Worm (Caenorhabditis elegans) whole organism, mixed stage, embryonic: ENCODE data around the gene pcm-1.

Experiments used
- M03D4.4 ChIP-seq: sonication (generic microtip); optimal IDR thresholded peaks from 2 replicates; lab custom pipeline; 2017; ENCODE audit warnings: mild to moderate bottlenecking, missing genetic modification characterization, missing compliant biosample characterization
- bed-3 ChIP-seq: fragments of 200-800 bp; sonication (Bioruptor generic); optimal IDR thresholded peaks from 3 replicates; lab custom pipeline; 2018; ENCODE audit warnings: mild to moderate bottlenecking, missing genetic modification characterization, moderate library complexity, missing compliant biosample characterization
- blmp-1 ChIP-seq: fragments of 150-350 bp; optimal IDR thresholded peaks from 2 replicates; lab custom pipeline; 2014; ENCODE audit warnings: missing biosample characterization, missing genetic modification characterization
- ceh-39 ChIP-seq: fragments of 150-350 bp; optimal IDR thresholded peaks from 2 replicates; lab custom pipeline; 2014; ENCODE audit warnings: missing biosample characterization, missing genetic modification characterization
- ceh-43 ChIP-seq: fragments of 200-800 bp; sonication (Bioruptor generic); optimal IDR thresholded peaks from 2 replicates; lab custom pipeline; 2018; ENCODE audit warnings: mild to moderate bottlenecking, missing genetic modification characterization, moderate library complexity, missing compliant biosample characterization
- ceh-83 ChIP-seq: fragments of 200-800 bp; sonication (Bioruptor generic); optimal IDR thresholded peaks from 2 replicates; lab custom pipeline; 2018; ENCODE audit warnings: mild to moderate bottlenecking, missing genetic modification characterization, missing compliant biosample characterization
- ces-1 ChIP-seq: fragments of 150-350 bp; optimal IDR thresholded peaks from 2 replicates; lab custom pipeline; 2014; ENCODE audit warnings: missing biosample characterization, missing genetic modification reagents, missing genetic modification characterization
- cnd-1 ChIP-seq: fragments of 200-800 bp; sonication (Bioruptor generic); optimal IDR thresholded peaks from 2 replicates; lab custom pipeline; 2018; ENCODE audit warnings: mild to moderate bottlenecking, missing genetic modification characterization, missing compliant biosample characterization
- drap-1 ChIP-seq: fragments of 200-800 bp; sonication (Bioruptor generic); optimal IDR thresholded peaks from 3 replicates; lab custom pipeline; 2018; ENCODE audit warnings: mild to moderate bottlenecking, missing genetic modification characterization, missing compliant biosample characterization
- elt-1 ChIP-seq: sonication (generic microtip); optimal IDR thresholded peaks from 2 replicates; lab custom pipeline; 2017; ENCODE audit warnings: missing genetic modification characterization, mild to moderate bottlenecking, missing compliant biosample characterization, antibody characterized with exemption, moderate library complexity, borderline replicate concordance; ENCODE audit not compliant: insufficient read depth
- elt-3 ChIP-seq: fragments of 150-350 bp; optimal IDR thresholded peaks from 2 replicates; lab custom pipeline; 2014; ENCODE audit warnings: missing biosample characterization, missing genetic modification characterization
- flh-1 ChIP-seq: fragments of 200-800 bp; sonication (Bioruptor generic); optimal IDR thresholded peaks from 2 replicates; lab custom pipeline; 2018; ENCODE audit warnings: mild to moderate bottlenecking, missing genetic modification characterization, moderate library complexity, missing compliant biosample characterization
- ham-2 ChIP-seq: fragments of 200-800 bp; sonication (Bioruptor generic); optimal IDR thresholded peaks from 2 replicates; lab custom pipeline; 2018; ENCODE audit warnings: mild to moderate bottlenecking, missing genetic modification characterization, missing compliant biosample characterization
- hlh-1 ChIP-seq: fragments of 150-350 bp; optimal IDR thresholded peaks from 2 replicates; lab custom pipeline; 2014; ENCODE audit warnings: missing biosample characterization, missing genetic modification reagents, missing genetic modification characterization
- lin-32 ChIP-seq: fragments of 200-800 bp; sonication (Bioruptor generic); optimal IDR thresholded peaks from 2 replicates; lab custom pipeline; 2018; ENCODE audit warnings: mild to moderate bottlenecking, missing genetic modification characterization, missing compliant biosample characterization
- lsy-2 ChIP-seq: fragments of 150-350 bp; optimal IDR thresholded peaks from 2 replicates; lab custom pipeline; 2014; ENCODE audit warnings: missing biosample characterization, missing genetic modification characterization
- mab-5 ChIP-seq: fragments of 150-350 bp; optimal IDR thresholded peaks from 2 replicates; lab custom pipeline; 2014; ENCODE audit warnings: missing biosample characterization, missing genetic modification characterization
- mep-1 ChIP-seq: fragments of 150-350 bp; optimal IDR thresholded peaks from 2 replicates; lab custom pipeline; 2017; ENCODE audit warnings: missing biosample characterization, missing genetic modification reagents, missing genetic modification characterization, inconsistent platforms
- mls-2 ChIP-seq: sonication (generic microtip); optimal IDR thresholded peaks from 2 replicates; lab custom pipeline; 2016; ENCODE audit warnings: mild to moderate bottlenecking, missing genetic modification characterization, moderate library complexity, missing compliant biosample characterization
- nhr-12 ChIP-seq: fragments of 150-350 bp; optimal IDR thresholded peaks from 2 replicates; lab custom pipeline; 2014; ENCODE audit warnings: missing biosample characterization, missing genetic modification characterization
- nhr-237 ChIP-seq: fragments of 150-350 bp; optimal IDR thresholded peaks from 2 replicates; lab custom pipeline; 2014; ENCODE audit warnings: missing biosample characterization, missing genetic modification characterization
- nhr-28 ChIP-seq: fragments of 150-350 bp; optimal IDR thresholded peaks from 2 replicates; lab custom pipeline; 2014; ENCODE audit warnings: missing biosample characterization, missing genetic modification characterization
- nhr-76 ChIP-seq: sonication (generic microtip); optimal IDR thresholded peaks from 2 replicates; lab custom pipeline; 2017; ENCODE audit warnings: missing biosample characterization, missing genetic modification characterization
- pha-4 ChIP-seq: fragments of 150-350 bp; optimal IDR thresholded peaks from 2 replicates; lab custom pipeline; 2018; ENCODE audit warnings: missing biosample characterization, missing genetic modification reagents, missing genetic modification characterization
- sem-2 ChIP-seq: fragments of 200-800 bp; sonication (Bioruptor generic); optimal IDR thresholded peaks from 2 replicates; lab custom pipeline; 2018; ENCODE audit warnings: mild to moderate bottlenecking, missing genetic modification characterization, missing compliant biosample characterization
- sptf-1 ChIP-seq: sonication (generic microtip); optimal IDR thresholded peaks from 2 replicates; lab custom pipeline; 2017; ENCODE audit warnings: mild to moderate bottlenecking, missing genetic modification characterization, moderate library complexity, missing compliant biosample characterization
- unc-120 ChIP-seq: sonication (generic microtip); optimal IDR thresholded peaks from 2 replicates; lab custom pipeline; 2017; ENCODE audit warnings: missing genetic modification characterization, missing compliant biosample characterization; ENCODE audit not compliant: poor library complexity, severe bottlenecking
- unc-39 ChIP-seq: fragments of 150-350 bp; optimal IDR thresholded peaks from 2 replicates; lab custom pipeline; 2014; ENCODE audit warnings: missing biosample characterization, missing genetic modification characterization
- unc-62 ChIP-seq: fragments of 150-350 bp; optimal IDR thresholded peaks from 2 replicates; lab custom pipeline; 2014; ENCODE audit warnings: missing biosample characterization, missing genetic modification reagents, missing genetic modification characterization
- ztf-11 ChIP-seq: fragments of 150-350 bp; optimal IDR thresholded peaks from 2 replicates; lab custom pipeline; 2014; ENCODE audit warnings: missing biosample characterization, missing genetic modification characterization

pcm-1 gene

ce11 chrV:5996114-5996513 is 32.4 kb upstream of the pcm-1 start, which contains the start of gene cpg-4:
Gene cpg-4 (plus strand): TSS chrV:5996416.
- TF ChIP-seq unc-120 (tag; lab: Kevin White, UChicago) (no peak), ham-2 (no peak), bed-3 (GFP tag; lab: Kevin White, UChicago) (no peak), lsy-2 (tag; lab: Kevin White, UChicago) (no peak), nhr-76 (tag; lab: Kevin White, UChicago) (no peak), mls-2 (tag; lab: Kevin White, UChicago) (no peak), cnd-1 (tag; lab: Kevin White, UChicago) (no peak), unc-62 (GFP tag; lab: Kevin White, UChicago) (no peak), elt-3 (tag; lab: Kevin White, UChicago) (no peak), drap-1 (GFP tag; lab: Kevin White, UChicago) (no peak), unc-39 (tag; lab: Kevin White, UChicago) (no peak), lin-32 (GFP tag; lab: Kevin White, UChicago) (no peak)
- TF ChIP-seq, all 35 proteins: peak for 0

DNA sequence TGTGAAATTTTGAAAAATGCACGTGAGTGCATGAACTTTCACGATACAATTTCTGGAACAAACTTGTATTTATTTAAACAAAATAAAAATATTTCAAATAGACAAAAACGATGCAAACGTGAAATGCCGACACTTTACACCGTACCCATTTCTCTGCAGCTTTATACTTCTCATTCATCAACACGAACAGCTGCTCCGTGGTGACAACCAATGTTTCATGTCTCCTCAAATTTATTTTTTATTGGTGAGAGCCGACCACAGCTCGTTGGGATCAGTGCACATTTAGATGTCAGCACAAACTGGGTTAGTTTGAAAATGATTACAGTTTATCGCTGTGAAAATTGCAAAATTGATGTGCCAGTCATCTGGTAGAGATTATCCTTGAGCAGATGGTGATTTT is 31.9 kb upstream of the pcm-1 start:
- no peak for TF ChIP-seq elt-1 (tag; lab: Kevin White, UChicago)
- TF ChIP-seq nhr-12 (tag; lab: Kevin White, UChicago) = no peak
- peak; percentile 97 for TF ChIP-seq hlh-1 (tag; lab: Kevin White, UChicago)
- no peak for TF ChIP-seq ceh-39 (tag; lab: Kevin White, UChicago)
- no peak for TF ChIP-seq nhr-28
- TF ChIP-seq unc-120 (tag; lab: Kevin White, UChicago) = peak; percentile 4
- TF ChIP-seq sem-2 (GFP tag; lab: Kevin White, UChicago) = no peak
- no peak for TF ChIP-seq mep-1 (tag; lab: Kevin White, UChicago)
- peak; percentile 44 for TF ChIP-seq cnd-1 (tag; lab: Kevin White, UChicago)
- no peak for TF ChIP-seq M03D4.4 (tag; lab: Kevin White, UChicago)
- no peak for TF ChIP-seq bed-3 (GFP tag; lab: Kevin White, UChicago)
- no peak for TF ChIP-seq nhr-76 (tag; lab: Kevin White, UChicago)
- no peak for TF ChIP-seq unc-39 (tag; lab: Kevin White, UChicago)
- TF ChIP-seq ceh-43 (GFP tag; lab: Kevin White, UChicago) = no peak
- TF ChIP-seq mab-5 = peak; percentile 52
- TF ChIP-seq unc-62 (GFP tag; lab: Kevin White, UChicago) = peak; percentile 95
- no peak for TF ChIP-seq sptf-1 (tag; lab: Kevin White, UChicago)

ce11 chrV:5991490-5992069 is 27.9 kb upstream of the pcm-1 start:
- peak; percentile 89 for TF ChIP-seq unc-120 (tag; lab: Kevin White, UChicago)
- TF ChIP-seq lin-32 (GFP tag; lab: Kevin White, UChicago) = no peak
- peak; percentile 73 for TF ChIP-seq hlh-1 (tag; lab: Kevin White, UChicago)
- TF ChIP-seq bed-3 (GFP tag; lab: Kevin White, UChicago) = no peak
- TF ChIP-seq mep-1 (tag; lab: Kevin White, UChicago) = peak; percentile 36
- TF ChIP-seq flh-1 = no peak
- TF ChIP-seq pha-4 (tag; lab: Kevin White, UChicago) = no peak
- TF ChIP-seq lsy-2 (tag; lab: Kevin White, UChicago) = peak; percentile 15
- peak; percentile 80 for TF ChIP-seq ces-1 (GFP tag; lab: Kevin White, UChicago)
- no peak for TF ChIP-seq ceh-83 (GFP tag; lab: Kevin White, UChicago)
- peak; percentile 93 for TF ChIP-seq unc-62 (GFP tag; lab: Kevin White, UChicago)

ce11 chrV:5990383-5990782 is 26.7 kb upstream of the pcm-1 start, which contains the start of gene fut-8:
Gene fut-8 (minus strand): TSS chrV:5990483.
- TF ChIP-seq blmp-1 (tag; lab: Kevin White, UChicago) (no peak), ztf-11 (tag; lab: Kevin White, UChicago) (no peak), mab-5 (no peak), ceh-83 (GFP tag; lab: Kevin White, UChicago) (no peak), nhr-12 (tag; lab: Kevin White, UChicago) (no peak), ces-1 (GFP tag; lab: Kevin White, UChicago) (peak; percentile 30)
- TF ChIP-seq, all 35 proteins: peak for 1

DNA sequence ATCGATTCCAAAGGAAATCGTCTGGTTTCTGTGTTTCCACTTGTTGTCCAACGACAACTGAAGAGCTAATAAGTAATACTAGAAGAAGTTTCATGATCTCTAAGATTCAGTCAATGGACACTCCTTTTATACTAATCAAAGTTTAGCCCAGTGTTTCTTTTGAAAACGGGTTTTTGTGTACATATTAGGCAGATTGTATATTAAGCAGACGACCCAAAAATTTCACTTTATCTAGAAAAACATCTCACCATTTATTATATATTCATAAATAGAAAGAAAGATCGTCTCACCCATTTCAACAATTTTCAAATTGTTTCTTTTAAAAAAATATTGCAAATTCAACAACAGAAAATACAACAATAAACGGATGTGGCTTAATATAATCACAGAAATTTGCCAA is 23.1 kb upstream of the pcm-1 start, which contains the start of gene C10F3.7:
C10F3.7 (minus strand) TSS at position 101 of the 400 bp plus-strand sequence.
- no peak for TF ChIP-seq elt-3 (tag; lab: Kevin White, UChicago)
- TF ChIP-seq nhr-76 (tag; lab: Kevin White, UChicago) = no peak
- TF ChIP-seq ztf-11 (tag; lab: Kevin White, UChicago) = no peak
- no peak for TF ChIP-seq mep-1 (tag; lab: Kevin White, UChicago)
- TF ChIP-seq nhr-237 (tag; lab: Kevin White, UChicago) = no peak
- TF ChIP-seq M03D4.4 (tag; lab: Kevin White, UChicago) = no peak
- TF ChIP-seq nhr-28 = no peak
- TF ChIP-seq ceh-83 (GFP tag; lab: Kevin White, UChicago) = no peak
- no peak for TF ChIP-seq ces-1 (GFP tag; lab: Kevin White, UChicago)
